Worm (Caenorhabditis elegans): Measurements from ENCODE around the gene lido-12.

ce11 chrII:3054221-3054620 is 48.6 kb downstream of the lido-12 start, which contains the start of gene lido-13:
- TF ChIP-seq elt-3 (tag; optimal IDR thresholded peaks at IDR 0.05) (no peak), ztf-11 (tag; optimal IDR thresholded peaks at IDR 0.05) (no peak), nhr-20 (tag; optimal IDR thresholded peaks at IDR 0.05) (no peak), unc-130 (tag; optimal IDR thresholded peaks at IDR 0.05) (no peak), F16B12.6 (tag; optimal IDR thresholded peaks at IDR 0.05) (no peak), efl-3 (GFP tag; optimal IDR thresholded peaks at IDR 0.05) (no peak), ets-5 (GFP tag; IDR thresholded peaks at IDR 0.05) (no peak), skn-1 (tag; optimal IDR thresholded peaks at IDR 0.05) (no peak), tbx-2 (tag; optimal IDR thresholded peaks at IDR 0.05) (no peak), unc-62 (GFP tag; optimal IDR thresholded peaks at IDR 0.05) (no peak), lin-39 (tag; optimal IDR thresholded peaks at IDR 0.05) (no peak), ztf-4 (tag; optimal IDR thresholded peaks at IDR 0.05) (no peak), nhr-19 (GFP tag; conservative IDR thresholded peaks at IDR 0.05) (no peak)
